Worm (Caenorhabditis elegans) whole organism, L4/young adult: ENCODE results near the gene T28C6.10.

Source experiments
- W03F9.2 ChIP-seq: fragments of 150-350 bp; optimal IDR thresholded peaks from 2 replicates; lab custom pipeline; 2014; ENCODE audit warnings: missing biosample characterization, missing genetic modification characterization
- dao-5 ChIP-seq: sonication (generic microtip); optimal IDR thresholded peaks from 2 replicates; lab custom pipeline; 2016; ENCODE audit warnings: missing genotype, missing genetic modification characterization, moderate library complexity, missing compliant biosample characterization
- him-1 ChIP-seq: sonication (generic microtip); optimal IDR thresholded peaks from 2 replicates; lab custom pipeline; 2016; ENCODE audit warnings: missing genotype, missing genetic modification reagents, missing genetic modification characterization, missing compliant biosample characterization

Gene T28C6.10

ce11 chrIV:8867562-8867961 lies 49.8 kb downstream of the T28C6.10 start:
- TF ChIP-seq W03F9.2 (tag; lab: Kevin White, UChicago) = no peak
- no peak for TF ChIP-seq him-1 (tag; lab: Kevin White, UChicago)
- no peak for TF ChIP-seq dao-5 (tag; lab: Kevin White, UChicago)
